Fruit fly (Drosophila melanogaster): ENCODE results near the gene CG3638.

DNA sequence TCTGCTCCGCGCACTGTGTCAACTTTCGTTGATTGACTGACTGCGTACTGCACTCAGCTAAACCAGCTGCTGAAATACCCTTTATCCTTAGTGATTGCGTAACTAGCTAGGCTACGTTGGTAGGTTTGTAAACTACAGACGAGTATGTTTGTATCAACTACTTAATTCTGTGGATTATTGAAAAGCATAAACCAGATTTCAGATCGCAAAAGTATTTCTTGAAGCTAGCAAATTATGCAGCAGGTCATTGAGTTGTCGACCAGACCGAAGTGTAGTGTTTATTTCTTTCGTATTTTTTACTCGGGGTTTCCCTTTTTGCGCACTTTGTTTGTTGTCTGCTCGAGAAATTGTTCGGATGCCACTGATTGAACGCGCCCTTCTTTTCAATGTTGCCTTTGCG is 12.3 kb upstream of the CG3638 start:
- TF ChIP-seq maf-S (GFP tag; optimal IDR thresholded peaks at IDR 0.05) (no peak), p53 (GFP tag; optimal IDR thresholded peaks at IDR 0.05) (no peak), cg (GFP tag; optimal IDR thresholded peaks at IDR 0.05) (no peak), toy (GFP tag; IDR thresholded peaks at IDR 0.05) (no peak)

All from whole organism, embryonic.